Worm (Caenorhabditis elegans): ENCODE data around the gene srw-48.

- TF ChIP-seq sea-1 (GFP tag; conservative IDR thresholded peaks at IDR 0.05): no peak
- no peak for TF ChIP-seq pes-1 (GFP tag; IDR thresholded peaks at IDR 0.05)
- no peak for TF ChIP-seq hmbx-1 (tag; optimal IDR thresholded peaks at IDR 0.05)
- no peak for TF ChIP-seq ceh-36 (tag; optimal IDR thresholded peaks at IDR 0.05)
- no peak for TF ChIP-seq tra-4 (tag; optimal IDR thresholded peaks at IDR 0.05)
- TF ChIP-seq ets-7 (tag; optimal IDR thresholded peaks at IDR 0.05): no peak
- no peak for TF ChIP-seq ama-1 (optimal IDR thresholded peaks at IDR 0.05)
- TF ChIP-seq aly-1 (tag; optimal IDR thresholded peaks at IDR 0.05): no peak
- TF ChIP-seq B0310.2 (tag; optimal IDR thresholded peaks at IDR 0.05): no peak
- no peak for TF ChIP-seq flt-1 (GFP tag; IDR thresholded peaks at IDR 0.05)
Observed at ce11 chrV:16388268-16388667, 32.5 kb upstream of the srw-48 start, which contains the start of gene sri-65.
